Worm (Caenorhabditis elegans): ENCODE data around the gene snu-23.

- no peak for TF ChIP-seq lin-13 (GFP tag; optimal IDR thresholded peaks at IDR 0.05)
- no peak for TF ChIP-seq nhr-28 (tag; optimal IDR thresholded peaks at IDR 0.05)
- no peak for TF ChIP-seq lir-3 (tag; optimal IDR thresholded peaks at IDR 0.05; ENCODE audit: poor library complexity)
- TF ChIP-seq fkh-8 (tag; optimal IDR thresholded peaks at IDR 0.05): no peak
These were observed 38.8 kb downstream of the snu-23 start for ce11 chrIII:7731085-7731484.

Data from whole organism, L1 larva.